Worm (Caenorhabditis elegans): ENCODE measurements around the gene F52D2.7.

- TF ChIP-seq elt-3 (tag; optimal IDR thresholded peaks at IDR 0.05): no peak
- TF ChIP-seq mep-1 (tag; optimal IDR thresholded peaks at IDR 0.05): no peak
- TF ChIP-seq nhr-76 (tag; optimal IDR thresholded peaks at IDR 0.05): no peak
- TF ChIP-seq cnd-1 (tag; optimal IDR thresholded peaks at IDR 0.05): no peak
- no peak for TF ChIP-seq flh-1 (GFP tag; optimal IDR thresholded peaks at IDR 0.05)
- no peak for TF ChIP-seq sptf-1 (tag; optimal IDR thresholded peaks at IDR 0.05)
These were observed 3.3 kb upstream of the F52D2.7 start for ce11 chrX:1959063-1959462.
